Fruit fly (Drosophila melanogaster) whole organism, embryonic: ENCODE measurements around the gene CG10300.

Experiments
- BtbVII ChIP-seq: fragments of 200-800 bp; sonication (Bioruptor generic); optimal IDR thresholded peaks from 3 replicates; lab custom pipeline; 2017; ENCODE audit warnings: missing biosample characterization, mild to moderate bottlenecking, missing genetic modification characterization
- CG12942 ChIP-seq: fragments of 200-800 bp; sonication (Bioruptor generic); optimal IDR thresholded peaks from 3 replicates; lab custom pipeline; 2016; ENCODE audit warnings: missing biosample characterization, missing genetic modification characterization
- CG13287 ChIP-seq: fragments of 200-800 bp; sonication (Bioruptor generic); IDR thresholded peaks from 2 replicates; pipeline ENCODE4 v1.3.6; 2022; ENCODE audit warnings: missing biosample characterization, missing genetic modification characterization; ENCODE audit not compliant: partially characterized antibody
- CG14860 ChIP-seq: fragments of 200-800 bp; sonication (Bioruptor generic); IDR thresholded peaks from 3 replicates; pipeline ENCODE4 v1.3.6; 2022; ENCODE audit warnings: missing biosample characterization, missing genetic modification characterization; ENCODE audit not compliant: partially characterized antibody
- CG1602 ChIP-seq: fragments of 200-800 bp; sonication (Bioruptor generic); optimal IDR thresholded peaks from 3 replicates; lab custom pipeline; 2016; ENCODE audit warnings: missing biosample characterization, missing genetic modification characterization
- CG17912 ChIP-seq: fragments of 200-800 bp; sonication (Bioruptor generic); optimal IDR thresholded peaks from 2 replicates; lab custom pipeline; 2018; ENCODE audit warnings: missing biosample characterization, mild to moderate bottlenecking, missing genetic modification characterization
- CG18476 ChIP-seq: fragments of 200-800 bp; sonication (Bioruptor generic); optimal IDR thresholded peaks from 2 replicates; lab custom pipeline; 2016; ENCODE audit warnings: missing biosample characterization, mild to moderate bottlenecking, missing genetic modification characterization
- CG18599 ChIP-seq: fragments of 200-800 bp; sonication (Bioruptor generic); optimal IDR thresholded peaks from 3 replicates; lab custom pipeline; 2017; ENCODE audit warnings: missing biosample characterization, missing genetic modification characterization, mild to moderate bottlenecking, moderate library complexity, missing genetic modification reagents
- CG3065 ChIP-seq: fragments of 200-800 bp; sonication (Bioruptor generic); optimal IDR thresholded peaks from 2 replicates; lab custom pipeline; 2016; ENCODE audit warnings: missing biosample characterization, missing genetic modification characterization
- CG3281 ChIP-seq: fragments of 200-800 bp; sonication (Bioruptor generic); optimal IDR thresholded peaks from 3 replicates; lab custom pipeline; 2017; ENCODE audit warnings: missing biosample characterization, mild to moderate bottlenecking, missing genetic modification characterization
- CG4404 ChIP-seq: fragments of 200-800 bp; sonication (Bioruptor generic); IDR thresholded peaks from 2 replicates; pipeline ENCODE4 v1.3.6; 2022; ENCODE audit warnings: missing biosample characterization, missing genetic modification characterization
- CG4730 ChIP-seq: fragments of 200-800 bp; sonication (Bioruptor generic); IDR thresholded peaks from 2 replicates; pipeline ENCODE4 v1.3.6; 2022; ENCODE audit warnings: missing biosample characterization, missing genetic modification characterization
- CG6272 ChIP-seq: fragments of 200-800 bp; sonication (Bioruptor generic); IDR thresholded peaks from 2 replicates; pipeline ENCODE4 v1.3.6; 2022; ENCODE audit warnings: missing biosample characterization, missing genetic modification characterization
- CG6765 ChIP-seq: fragments of 200-800 bp; sonication (Bioruptor generic); optimal IDR thresholded peaks from 3 replicates; lab custom pipeline; 2017; ENCODE audit warnings: missing biosample characterization, mild to moderate bottlenecking, missing genetic modification characterization
- CG6854 ChIP-seq: fragments of 200-800 bp; sonication (Bioruptor generic); optimal IDR thresholded peaks from 3 replicates; lab custom pipeline; 2017; ENCODE audit warnings: missing biosample characterization, mild to moderate bottlenecking, missing genetic modification characterization
- CG8281 ChIP-seq: fragments of 200-800 bp; sonication (Bioruptor generic); optimal IDR thresholded peaks from 2 replicates; lab custom pipeline; 2018; ENCODE audit warnings: missing biosample characterization, mild to moderate bottlenecking, missing genetic modification characterization, moderate library complexity
- Dref ChIP-seq: fragments of 200-800 bp; sonication (Bioruptor generic); IDR thresholded peaks from 2 replicates; pipeline ENCODE4 v1.3.6; 2022; ENCODE audit warnings: missing biosample characterization, missing genetic modification characterization
- Fer1 ChIP-seq: fragments of 200-800 bp; sonication (Bioruptor generic); optimal IDR thresholded peaks from 2 replicates; lab custom pipeline; 2017; ENCODE audit warnings: missing biosample characterization, mild to moderate bottlenecking, missing genetic modification characterization
- GATAe ChIP-seq: fragments of 200-800 bp; sonication (Bioruptor generic); conservative IDR thresholded peaks from 2 replicates; pipeline ENCODE4 v1.3.6; 2022; ENCODE audit warnings: missing biosample characterization, missing genetic modification characterization
- Gug ChIP-seq: fragments of 200-800 bp; sonication (Bioruptor generic); IDR thresholded peaks from 4 replicates; pipeline ENCODE4 v1.3.6; 2022; ENCODE audit warnings: missing biosample characterization, missing genetic modification characterization
- Mad ChIP-seq: fragments of 200-800 bp; sonication (Bioruptor generic); optimal IDR thresholded peaks from 2 replicates; lab custom pipeline; 2016; ENCODE audit warnings: missing biosample characterization, missing genetic modification characterization
- NC2β ChIP-seq: fragments of 200-800 bp; sonication (Bioruptor generic); optimal IDR thresholded peaks from 2 replicates; lab custom pipeline; 2016; ENCODE audit warnings: missing biosample characterization, missing genetic modification characterization
- Oli ChIP-seq: fragments of 200-800 bp; sonication (Bioruptor generic); optimal IDR thresholded peaks from 2 replicates; lab custom pipeline; 2018; ENCODE audit warnings: missing biosample characterization, mild to moderate bottlenecking, missing genetic modification characterization, moderate library complexity
- Sox100B ChIP-seq: fragments of 200-800 bp; sonication (Bioruptor generic); optimal IDR thresholded peaks from 3 replicates; lab custom pipeline; 2018; ENCODE audit warnings: missing biosample characterization, mild to moderate bottlenecking, missing genetic modification characterization
- Ssrp ChIP-seq: fragments of 200-800 bp; sonication (Bioruptor generic); optimal IDR thresholded peaks from 2 replicates; lab custom pipeline; 2018; ENCODE audit warnings: missing biosample characterization, mild to moderate bottlenecking, missing genetic modification characterization, moderate library complexity
- TFAM ChIP-seq: fragments of 200-800 bp; sonication (Bioruptor generic); optimal IDR thresholded peaks from 2 replicates; lab custom pipeline; 2017; ENCODE audit warnings: missing biosample characterization, missing genetic modification characterization, inconsistent platforms
- YL-1 ChIP-seq: fragments of 200-800 bp; sonication (Bioruptor generic); optimal IDR thresholded peaks from 3 replicates; lab custom pipeline; 2017; ENCODE audit warnings: missing biosample characterization, mild to moderate bottlenecking, missing genetic modification characterization
- bab2 ChIP-seq: fragments of 200-800 bp; sonication (Bioruptor generic); optimal IDR thresholded peaks from 2 replicates; lab custom pipeline; 2016; ENCODE audit warnings: missing biosample characterization, missing genetic modification characterization
- bbx ChIP-seq: fragments of 200-800 bp; sonication (Bioruptor generic); IDR thresholded peaks from 2 replicates; pipeline ENCODE4 v1.3.6; 2022; ENCODE audit warnings: missing biosample characterization, missing genetic modification characterization; ENCODE audit not compliant: partially characterized antibody
- bigmax ChIP-seq: fragments of 200-800 bp; sonication (Bioruptor generic); optimal IDR thresholded peaks from 2 replicates; lab custom pipeline; 2018; ENCODE audit warnings: missing biosample characterization, mild to moderate bottlenecking, missing genetic modification characterization
- crol ChIP-seq: fragments of 200-800 bp; sonication (Bioruptor generic); IDR thresholded peaks from 2 replicates; pipeline ENCODE4 v1.3.6; 2022; ENCODE audit warnings: missing biosample characterization, missing genetic modification characterization
- dimm ChIP-seq: fragments of 200-800 bp; sonication (Bioruptor generic); IDR thresholded peaks from 2 replicates; pipeline ENCODE4 v1.3.6; 2022; ENCODE audit warnings: missing biosample characterization, missing genetic modification characterization
- dm ChIP-seq: fragments of 200-800 bp; sonication (Bioruptor generic); optimal IDR thresholded peaks from 3 replicates; lab custom pipeline; 2016; ENCODE audit warnings: missing biosample characterization, missing genetic modification characterization
- dmrt99B ChIP-seq: fragments of 200-800 bp; sonication (Bioruptor generic); optimal IDR thresholded peaks from 2 replicates; lab custom pipeline; 2018; ENCODE audit warnings: missing biosample characterization, mild to moderate bottlenecking, missing genetic modification characterization, moderate library complexity
- emc ChIP-seq: fragments of 200-800 bp; sonication (Bioruptor generic); optimal IDR thresholded peaks from 2 replicates; lab custom pipeline; 2016; ENCODE audit warnings: missing biosample characterization, missing genetic modification characterization
- ems ChIP-seq: fragments of 200-800 bp; sonication (Bioruptor generic); optimal IDR thresholded peaks from 3 replicates; lab custom pipeline; 2016; ENCODE audit warnings: missing biosample characterization, missing genetic modification characterization
- ftz-f1 ChIP-seq: fragments of 200-800 bp; sonication (Bioruptor generic); optimal IDR thresholded peaks from 2 replicates; lab custom pipeline; 2016; ENCODE audit warnings: missing biosample characterization, missing genetic modification characterization
- hbn ChIP-seq: fragments of 200-800 bp; sonication (Bioruptor generic); IDR thresholded peaks from 2 replicates; pipeline ENCODE4 v1.3.6; 2022; ENCODE audit warnings: missing biosample characterization, missing genetic modification characterization; ENCODE audit not compliant: partially characterized antibody
- kni ChIP-seq: fragments of 200-800 bp; sonication (Bioruptor generic); optimal IDR thresholded peaks from 3 replicates; lab custom pipeline; 2017; ENCODE audit warnings: mild to moderate bottlenecking, missing biosample characterization, missing genetic modification reagents, missing genetic modification characterization
- knrl ChIP-seq: fragments of 200-800 bp; sonication (Bioruptor generic); IDR thresholded peaks from 3 replicates; pipeline ENCODE4 v1.3.6; 2022; ENCODE audit warnings: missing biosample characterization, missing genetic modification characterization; ENCODE audit not compliant: partially characterized antibody
- lilli ChIP-seq: fragments of 200-800 bp; sonication (Bioruptor generic); optimal IDR thresholded peaks from 3 replicates; lab custom pipeline; 2016; ENCODE audit warnings: missing biosample characterization, missing genetic modification characterization
- nau ChIP-seq: fragments of 200-800 bp; sonication (Bioruptor generic); optimal IDR thresholded peaks from 3 replicates; lab custom pipeline; 2017; ENCODE audit warnings: missing biosample characterization, mild to moderate bottlenecking, missing genetic modification characterization, missing genetic modification reagents
- nom ChIP-seq: fragments of 200-800 bp; sonication (Bioruptor generic); optimal IDR thresholded peaks from 2 replicates; lab custom pipeline; 2017; ENCODE audit warnings: missing biosample characterization, missing genetic modification characterization, mild to moderate bottlenecking, moderate library complexity, missing genetic modification reagents
- schlank ChIP-seq: fragments of 200-800 bp; sonication (Bioruptor generic); optimal IDR thresholded peaks from 2 replicates; lab custom pipeline; 2018; ENCODE audit warnings: missing biosample characterization, mild to moderate bottlenecking, missing genetic modification characterization
- sima ChIP-seq: fragments of 200-800 bp; sonication (Bioruptor generic); optimal IDR thresholded peaks from 2 replicates; lab custom pipeline; 2016; ENCODE audit warnings: missing biosample characterization, missing genetic modification characterization
- sisA ChIP-seq: fragments of 200-800 bp; sonication (Bioruptor generic); IDR thresholded peaks from 2 replicates; pipeline ENCODE4 v1.3.6; 2022; ENCODE audit warnings: missing biosample characterization, missing genetic modification characterization
- sqz ChIP-seq: fragments of 200-800 bp; sonication (Bioruptor generic); optimal IDR thresholded peaks from 3 replicates; lab custom pipeline; 2018; ENCODE audit warnings: missing biosample characterization, mild to moderate bottlenecking, missing genetic modification characterization
- tgo ChIP-seq: fragments of 200-800 bp; sonication (Bioruptor generic); IDR thresholded peaks from 3 replicates; pipeline ENCODE4 v1.3.6; 2022; ENCODE audit warnings: missing biosample characterization, missing genetic modification characterization
- vvl ChIP-seq: fragments of 200-800 bp; sonication (Bioruptor generic); IDR thresholded peaks from 2 replicates; pipeline ENCODE4 v1.3.6; 2022; ENCODE audit warnings: missing biosample characterization, missing genetic modification characterization

Gene CG10300

dm6 chr3R:23722680-23723372 lies 11.5 kb downstream of the CG10300 start, which contains the start of gene CG10365 (continued):
- peak; percentile 89 for TF ChIP-seq BtbVII (GFP tag; lab: Kevin White, UChicago)
- peak; percentile 52 for TF ChIP-seq sqz (GFP tag; lab: Kevin White, UChicago)
- no peak for TF ChIP-seq dm (GFP tag; lab: Kevin White, UChicago)
- no peak for TF ChIP-seq emc
- peak; percentile 77 for TF ChIP-seq crol (GFP tag; lab: Robert Waterston, UW)
- TF ChIP-seq lilli (GFP tag; lab: Kevin White, UChicago), result peak; percentile 52
- peak; percentile 75 for TF ChIP-seq CG1602 (GFP tag; lab: Kevin White, UChicago)
- no peak for TF ChIP-seq knrl
- TF ChIP-seq vvl (GFP tag; lab: Robert Waterston, UW), result peak; percentile 93
- TF ChIP-seq hbn (GFP tag; lab: Robert Waterston, UW), result no peak
- peak; percentile 68 for TF ChIP-seq CG12942 (GFP tag; lab: Kevin White, UChicago)
- no peak for TF ChIP-seq ems
- peak; percentile 81 for TF ChIP-seq Ssrp (tag; lab: Kevin White, UChicago)
- TF ChIP-seq nau, result peak; percentile 83
- TF ChIP-seq CG6765 (GFP tag; lab: Kevin White, UChicago), result peak; percentile 72
- no peak for TF ChIP-seq YL-1
- peak; percentile 92 for TF ChIP-seq tgo
- TF ChIP-seq sisA (GFP tag; lab: Robert Waterston, UW), result peak; percentile 76
- peak; percentile 95 for TF ChIP-seq CG18599 (GFP tag; lab: Kevin White, UChicago)
- peak; percentile 95 for TF ChIP-seq dmrt99B
- peak; percentile 68 for TF ChIP-seq nom
- no peak for TF ChIP-seq Dref (GFP tag; lab: Robert Waterston, UW)
- peak; percentile 86 for TF ChIP-seq CG3281 (GFP tag; lab: Kevin White, UChicago)
- no peak for TF ChIP-seq CG13287 (GFP tag; lab: Robert Waterston, UW)
- peak; percentile 93 for TF ChIP-seq Sox100B (GFP tag; lab: Kevin White, UChicago)
- no peak for TF ChIP-seq kni (GFP tag; lab: Kevin White, UChicago)
- no peak for TF ChIP-seq bigmax (GFP tag; lab: Kevin White, UChicago)
- TF ChIP-seq dimm (GFP tag; lab: Robert Waterston, UW), result peak; percentile 59
- TF ChIP-seq GATAe (GFP tag; lab: Robert Waterston, UW), result peak; percentile 30; the same call in 1 of the 2 replicates
- no peak for TF ChIP-seq schlank (tag; lab: Kevin White, UChicago)
- TF ChIP-seq bbx, result 0 out of 2 replicates have a peak, but pooled peaks have one; percentile 13
- TF ChIP-seq CG6272, result peak; percentile 32; the same call in 1 of the 2 replicates
- TF ChIP-seq CG8281 (tag; lab: Kevin White, UChicago), result peak; percentile 64
- no peak for TF ChIP-seq Mad (GFP tag; lab: Kevin White, UChicago)
- peak; percentile 68 for TF ChIP-seq CG4730 (GFP tag; lab: Robert Waterston, UW)
- TF ChIP-seq NC2β (GFP tag; lab: Kevin White, UChicago), result no peak
- TF ChIP-seq CG18476, result peak; percentile 58
- 0 out of 2 replicates have a peak, but pooled peaks have one; percentile 34 for TF ChIP-seq CG4404
- no peak for TF ChIP-seq CG17912 (GFP tag; lab: Kevin White, UChicago)
- no peak for TF ChIP-seq sima (GFP tag; lab: Kevin White, UChicago)
- peak; percentile 3 for TF ChIP-seq CG3065
- TF ChIP-seq Fer1, result peak; percentile 89
- TF ChIP-seq Gug (GFP tag; lab: Robert Waterston, UW), result no peak
- TF ChIP-seq CG14860 (GFP tag; lab: Robert Waterston, UW), result no peak
- no peak for TF ChIP-seq ftz-f1 (GFP tag; lab: Kevin White, UChicago)
- peak; percentile 85 for TF ChIP-seq Oli (tag; lab: Kevin White, UChicago)
- TF ChIP-seq bab2, result peak; percentile 21
- peak; percentile 21 for TF ChIP-seq TFAM
- TF ChIP-seq CG6854 (GFP tag; lab: Kevin White, UChicago), result peak; percentile 91
